Worm (Caenorhabditis elegans) whole organism, L1 larva: ENCODE data around the gene srh-200.

ENCODE experiments used
- C34B4.2 ChIP-seq: sonication (generic microtip); optimal IDR thresholded peaks from 2 replicates; lab custom pipeline; 2017; ENCODE audit warnings: mild to moderate bottlenecking, missing genetic modification characterization, missing compliant biosample characterization
- Y116A8C.19 ChIP-seq: sonication (generic microtip); optimal IDR thresholded peaks from 2 replicates; lab custom pipeline; 2016; ENCODE audit warnings: missing compliant biosample characterization, missing genetic modification characterization, borderline replicate concordance
- aha-1 ChIP-seq: fragments of 150-350 bp; optimal IDR thresholded peaks from 2 replicates; lab custom pipeline; 2014; ENCODE audit warnings: missing biosample characterization, missing genetic modification characterization
- aly-2 ChIP-seq: fragments of 150-350 bp; optimal IDR thresholded peaks from 2 replicates; lab custom pipeline; 2014; ENCODE audit warnings: missing biosample characterization, missing genetic modification characterization
- ama-1 ChIP-seq: fragments of 150-350 bp; optimal IDR thresholded peaks from 2 replicates; lab custom pipeline; 2014
- ceh-63 ChIP-seq: fragments of 200-800 bp; sonication (Bioruptor generic); optimal IDR thresholded peaks from 2 replicates; lab custom pipeline; 2018; ENCODE audit warnings: mild to moderate bottlenecking, missing genetic modification characterization, missing compliant biosample characterization
- ceh-8 ChIP-seq: fragments of 200-800 bp; sonication (Bioruptor generic); optimal IDR thresholded peaks from 2 replicates; lab custom pipeline; 2018; ENCODE audit warnings: mild to moderate bottlenecking, missing genetic modification characterization, moderate library complexity, missing compliant biosample characterization
- ceh-88 ChIP-seq: fragments of 200-800 bp; sonication (Bioruptor generic); IDR thresholded peaks from 2 replicates; pipeline ENCODE4 v1.3.6; 2022; ENCODE audit warnings: missing genetic modification characterization, missing compliant biosample characterization
- ces-1 ChIP-seq: fragments of 150-350 bp; optimal IDR thresholded peaks from 2 replicates; lab custom pipeline; 2014; ENCODE audit warnings: missing biosample characterization, missing genetic modification reagents, missing genetic modification characterization
- dpl-1 ChIP-seq, 3 experiments: fragments of 150-350 bp in 2 of 3; sonication (generic microtip) in 1 of 3; optimal IDR thresholded peaks; 2 replicates each; lab custom pipeline; 2014 to 2017; ENCODE audit warnings: missing biosample characterization in 3 of 3, missing genetic modification characterization in 3 of 3, missing genetic modification reagents in 3 of 3
- elt-2 ChIP-seq: sonication (generic microtip); optimal IDR thresholded peaks from 2 replicates; lab custom pipeline; 2016; ENCODE audit warnings: missing genetic modification characterization, mild to moderate bottlenecking, inconsistent platforms, missing compliant biosample characterization, missing genetic modification reagents
- elt-3 ChIP-seq, 6 experiments: fragments of 150-350 bp in 1 of 6; sonication (generic microtip); optimal IDR thresholded peaks; 2 replicates each; lab custom pipeline; 2017 to 2018; ENCODE audit warnings: missing biosample characterization in 6 of 6, missing genetic modification characterization in 6 of 6, inconsistent platforms in 1 of 6
- ets-5 ChIP-seq: fragments of 200-800 bp; sonication (Bioruptor generic); IDR thresholded peaks from 2 replicates; pipeline ENCODE4 v1.3.6; 2022; ENCODE audit warnings: missing genetic modification characterization, missing compliant biosample characterization
- fkh-8 ChIP-seq: sonication (generic microtip); optimal IDR thresholded peaks from 2 replicates; lab custom pipeline; 2016; ENCODE audit warnings: mild to moderate bottlenecking, missing genetic modification characterization, missing compliant biosample characterization
- fos-1 ChIP-seq: fragments of 150-350 bp; optimal IDR thresholded peaks from 2 replicates; lab custom pipeline; 2014; ENCODE audit warnings: missing biosample characterization, missing genetic modification characterization
- hlh-17 ChIP-seq: fragments of 200-800 bp; sonication (Bioruptor generic); optimal IDR thresholded peaks from 2 replicates; lab custom pipeline; 2018; ENCODE audit warnings: missing genetic modification characterization, mild to moderate bottlenecking, missing compliant biosample characterization, moderate library complexity, borderline replicate concordance
- hpl-2 ChIP-seq: fragments of 150-350 bp; optimal IDR thresholded peaks from 2 replicates; lab custom pipeline; 2014; ENCODE audit warnings: missing biosample characterization, missing genetic modification reagents, missing genetic modification characterization
- irx-1 ChIP-seq: sonication (generic microtip); optimal IDR thresholded peaks from 2 replicates; lab custom pipeline; 2016; ENCODE audit warnings: missing genetic modification characterization, missing compliant biosample characterization
- jun-1 ChIP-seq: fragments of 150-350 bp; optimal IDR thresholded peaks from 2 replicates; lab custom pipeline; 2014; ENCODE audit warnings: missing biosample characterization, missing genetic modification reagents, missing genetic modification characterization
- lin-13 ChIP-seq: fragments of 150-350 bp; optimal IDR thresholded peaks from 2 replicates; lab custom pipeline; 2014; ENCODE audit warnings: missing biosample characterization, missing genetic modification reagents, missing genetic modification characterization
- lin-14 ChIP-seq: fragments of 200-800 bp; sonication (Bioruptor generic); optimal IDR thresholded peaks from 2 replicates; lab custom pipeline; 2018; ENCODE audit warnings: mild to moderate bottlenecking, missing genetic modification characterization, moderate library complexity, missing compliant biosample characterization
- lin-35 ChIP-seq, 2 experiments: fragments of 150-350 bp; optimal IDR thresholded peaks; 2 replicates each; lab custom pipeline; 2014; ENCODE audit warnings: missing biosample characterization in 2 of 2, missing genetic modification characterization in 2 of 2, missing genetic modification reagents in 2 of 2
- lir-3 ChIP-seq: sonication (generic microtip); optimal IDR thresholded peaks from 2 replicates; lab custom pipeline; 2016; ENCODE audit warnings: mild to moderate bottlenecking, missing genetic modification characterization, moderate library complexity, missing compliant biosample characterization; ENCODE audit not compliant: poor library complexity
- mdl-1 ChIP-seq, 2 experiments: fragments of 150-350 bp; optimal IDR thresholded peaks; 2 replicates each; lab custom pipeline; 2014 to 2017; ENCODE audit warnings: missing biosample characterization in 2 of 2, missing genetic modification characterization in 2 of 2, inconsistent platforms in 1 of 2
- mep-1 ChIP-seq: fragments of 150-350 bp; optimal IDR thresholded peaks from 2 replicates; lab custom pipeline; 2014; ENCODE audit warnings: missing biosample characterization, missing genetic modification characterization
- nhr-11 ChIP-seq: fragments of 150-350 bp; optimal IDR thresholded peaks from 2 replicates; lab custom pipeline; 2014; ENCODE audit warnings: missing biosample characterization, missing genetic modification characterization
- nhr-19 ChIP-seq: fragments of 200-800 bp; sonication (Bioruptor generic); conservative IDR thresholded peaks from 2 replicates; pipeline ENCODE4 v1.3.6; 2022; ENCODE audit warnings: missing genetic modification characterization, missing compliant biosample characterization
- nhr-20 ChIP-seq: sonication (generic microtip); optimal IDR thresholded peaks from 2 replicates; lab custom pipeline; 2016; ENCODE audit warnings: mild to moderate bottlenecking, missing genetic modification characterization, missing compliant biosample characterization
- nhr-28 ChIP-seq: fragments of 150-350 bp; optimal IDR thresholded peaks from 2 replicates; lab custom pipeline; 2014; ENCODE audit warnings: missing biosample characterization, missing genetic modification characterization
- nhr-77 ChIP-seq: fragments of 150-350 bp; optimal IDR thresholded peaks from 2 replicates; lab custom pipeline; 2014; ENCODE audit warnings: missing biosample characterization, missing genetic modification characterization
- pag-3 ChIP-seq: sonication (generic microtip); optimal IDR thresholded peaks from 2 replicates; lab custom pipeline; 2017; ENCODE audit warnings: missing genetic modification characterization, mild to moderate bottlenecking, missing compliant biosample characterization, antibody characterized with exemption, borderline replicate concordance; ENCODE audit not compliant: insufficient read depth
- pax-3 ChIP-seq: fragments of 200-800 bp; sonication (Bioruptor generic); optimal IDR thresholded peaks from 2 replicates; lab custom pipeline; 2018; ENCODE audit warnings: mild to moderate bottlenecking, missing genetic modification characterization, moderate library complexity, missing compliant biosample characterization
- rnt-1 ChIP-seq: sonication (generic microtip); optimal IDR thresholded peaks from 2 replicates; lab custom pipeline; 2016; ENCODE audit warnings: mild to moderate bottlenecking, missing genetic modification characterization, moderate library complexity, missing compliant biosample characterization
- skn-1 ChIP-seq: fragments of 150-350 bp; optimal IDR thresholded peaks from 2 replicates; lab custom pipeline; 2014; ENCODE audit warnings: missing biosample characterization, missing genetic modification characterization
- sox-4 ChIP-seq: sonication (generic microtip); optimal IDR thresholded peaks from 2 replicates; lab custom pipeline; 2016; ENCODE audit warnings: missing genetic modification characterization, missing compliant biosample characterization
- sptf-1 ChIP-seq: fragments of 150-350 bp; optimal IDR thresholded peaks from 2 replicates; lab custom pipeline; 2014; ENCODE audit warnings: missing biosample characterization, missing genetic modification characterization
- tbx-2 ChIP-seq: sonication (generic microtip); optimal IDR thresholded peaks from 2 replicates; lab custom pipeline; 2016; ENCODE audit warnings: missing genetic modification characterization, missing compliant biosample characterization
- tlp-1 ChIP-seq: fragments of 150-350 bp; optimal IDR thresholded peaks from 2 replicates; lab custom pipeline; 2014; ENCODE audit warnings: missing biosample characterization, missing genetic modification characterization
- unc-62 ChIP-seq: fragments of 150-350 bp; optimal IDR thresholded peaks from 2 replicates; lab custom pipeline; 2014; ENCODE audit warnings: missing biosample characterization, missing genetic modification reagents, missing genetic modification characterization
- unc-98 ChIP-seq: fragments of 200-800 bp; sonication (Bioruptor generic); IDR thresholded peaks from 2 replicates; pipeline ENCODE4 v1.3.6; 2022; ENCODE audit warnings: missing genetic modification characterization, missing compliant biosample characterization
- vab-15 ChIP-seq: sonication (generic microtip); optimal IDR thresholded peaks from 2 replicates; lab custom pipeline; 2017; ENCODE audit warnings: missing genotype, mild to moderate bottlenecking, missing genetic modification characterization, missing compliant biosample characterization
- xbp-1 ChIP-seq: sonication (generic microtip); optimal IDR thresholded peaks from 2 replicates; lab custom pipeline; 2016; ENCODE audit warnings: missing genetic modification characterization, missing compliant biosample characterization
- zip-4 ChIP-seq: fragments of 200-800 bp; sonication (Bioruptor generic); optimal IDR thresholded peaks from 2 replicates; lab custom pipeline; 2018; ENCODE audit warnings: mild to moderate bottlenecking, missing genetic modification characterization, moderate library complexity, missing compliant biosample characterization
- ztf-4 ChIP-seq: fragments of 150-350 bp; optimal IDR thresholded peaks from 2 replicates; lab custom pipeline; 2014; ENCODE audit warnings: missing biosample characterization, missing genetic modification characterization

srh-200 gene

ce11 chrV:7643416-7643815, 10.1 kb downstream of the srh-200 start, which contains the start of gene F07C4.11:
Gene F07C4.11 (minus strand): TSS chrV:7643516.
- TF ChIP-seq Y116A8C.19 (tag; lab: Kevin White, UChicago) (no peak), pag-3 (tag; lab: Kevin White, UChicago) (no peak), elt-3 (tag; optimal IDR thresholded peaks at IDR 0.05; lab: Kevin White, UChicago) (no peak), nhr-20 (tag; lab: Kevin White, UChicago) (no peak), nhr-11 (tag; lab: Kevin White, UChicago) (no peak), elt-2 (tag; lab: Kevin White, UChicago) (no peak), nhr-19 (GFP tag; lab: Robert Waterston, UW) (no peak)
- TF ChIP-seq, all 84 proteins: peak for 0

- TF ChIP-seq pax-3 (no peak), vab-15 (tag; lab: Kevin White, UChicago) (no peak), irx-1 (tag; lab: Kevin White, UChicago) (no peak), aha-1 (tag; lab: Kevin White, UChicago) (no peak), fkh-8 (no peak), nhr-19 (GFP tag; lab: Robert Waterston, UW) (no peak), ces-1 (GFP tag; lab: Kevin White, UChicago) (no peak), nhr-77 (tag; lab: Kevin White, UChicago) (no peak), rnt-1 (tag; lab: Kevin White, UChicago) (no peak), unc-62 (GFP tag; lab: Kevin White, UChicago) (no peak), ztf-4 (no peak), ceh-88 (GFP tag; lab: Robert Waterston, UW) (no peak)
Observed at ce11 chrV:7641718-7642117, 11.7 kb downstream of the srh-200 start.

ce11 chrV:7639787-7640186, 13.7 kb downstream of the srh-200 start, which contains the start of gene F07C4.10:
Gene F07C4.10 (minus strand): TSS chrV:7639887.
- no peak for TF ChIP-seq ama-1 (lab: Kevin White, UChicago)
- TF ChIP-seq tlp-1: no peak
- no peak for TF ChIP-seq aly-2 (tag; lab: Kevin White, UChicago)
- no peak for TF ChIP-seq mep-1 (tag; lab: Kevin White, UChicago)
- no peak for TF ChIP-seq lin-14 (GFP tag; lab: Kevin White, UChicago)
- TF ChIP-seq hpl-2 (GFP tag; lab: Kevin White, UChicago): no peak
- no peak for TF ChIP-seq unc-98 (GFP tag; lab: Robert Waterston, UW)
- TF ChIP-seq rnt-1 (tag; lab: Kevin White, UChicago): no peak
- TF ChIP-seq jun-1: no peak
- TF ChIP-seq xbp-1 (tag; lab: Kevin White, UChicago): no peak
- no peak for TF ChIP-seq nhr-28 (tag; lab: Kevin White, UChicago)
- TF ChIP-seq sptf-1 (tag; lab: Kevin White, UChicago): no peak
- no peak for TF ChIP-seq aha-1 (tag; lab: Kevin White, UChicago)
- TF ChIP-seq elt-2 (tag; lab: Kevin White, UChicago): no peak
- TF ChIP-seq pag-3 (tag; lab: Kevin White, UChicago): no peak
- no peak for TF ChIP-seq dpl-1 (GFP tag; optimal IDR thresholded peaks at IDR 0.05; lab: Kevin White, UChicago)
- TF ChIP-seq lin-13 (GFP tag; lab: Kevin White, UChicago): no peak
- TF ChIP-seq pax-3: no peak
- TF ChIP-seq mdl-1 (tag; optimal IDR thresholded peaks at IDR 0.05; lab: Kevin White, UChicago): no peak
- TF ChIP-seq, all 84 proteins: peak for 0

ce11 chrV:7639356-7639755, 14.1 kb downstream of the srh-200 start:
- no peak for TF ChIP-seq jun-1
- TF ChIP-seq zip-4 (GFP tag; lab: Kevin White, UChicago): no peak
- no peak for TF ChIP-seq lin-35 (GFP tag; optimal IDR thresholded peaks at IDR 0.05; lab: Kevin White, UChicago)

ce11 chrV:7637801-7638200, 15.7 kb downstream of the srh-200 start, which contains the start of gene clec-45:
Gene clec-45 (plus strand): TSS chrV:7638101.
- TF ChIP-seq ztf-4: no peak
- TF ChIP-seq hlh-17: no peak
- no peak for TF ChIP-seq hpl-2 (GFP tag; lab: Kevin White, UChicago)
- no peak for TF ChIP-seq ceh-63 (GFP tag; lab: Kevin White, UChicago)
- TF ChIP-seq ceh-8 (GFP tag; lab: Kevin White, UChicago): no peak
- no peak for TF ChIP-seq ama-1 (lab: Kevin White, UChicago)
- TF ChIP-seq lir-3 (tag; lab: Kevin White, UChicago): no peak
- TF ChIP-seq ets-5 (GFP tag; lab: Robert Waterston, UW): no peak
- no peak for TF ChIP-seq fos-1
- TF ChIP-seq nhr-19 (GFP tag; lab: Robert Waterston, UW): no peak
- no peak for TF ChIP-seq nhr-11 (tag; lab: Kevin White, UChicago)
- no peak for TF ChIP-seq skn-1 (tag; lab: Kevin White, UChicago)
- TF ChIP-seq tlp-1: no peak
- no peak for TF ChIP-seq sox-4 (tag; lab: Kevin White, UChicago)
- no peak for TF ChIP-seq tbx-2
- TF ChIP-seq Y116A8C.19 (tag; lab: Kevin White, UChicago): no peak
- TF ChIP-seq C34B4.2 (tag; lab: Kevin White, UChicago): no peak
